Fruit fly (Drosophila melanogaster): Measurements from ENCODE around the gene mRpL1.

The mRpL1 gene

dm6 chr3R:8303848-8304247, 2.6 kb downstream of the mRpL1 start, which contains the start of gene nac:
Gene nac, minus strand, starts transcription at chr3R:8304023.
- TF ChIP-seq kay (GFP tag; ENCODE audit: borderline replicate concordance) (no peak), CG7045 (GFP tag; optimal IDR thresholded peaks at IDR 0.05) (no peak), pad (GFP tag; optimal IDR thresholded peaks at IDR 0.05) (peak; percentile 7), tj (GFP tag; optimal IDR thresholded peaks at IDR 0.05) (no peak), cnc (optimal IDR thresholded peaks at IDR 0.05) (no peak), CG14711 (tag; optimal IDR thresholded peaks at IDR 0.05) (no peak), CG12768 (GFP tag; optimal IDR thresholded peaks at IDR 0.05) (peak; percentile 8), CG7101 (tag; optimal IDR thresholded peaks at IDR 0.05) (no peak), Mnt (GFP tag; optimal IDR thresholded peaks at IDR 0.05) (peak; percentile 6), CG5204 (GFP tag; optimal IDR thresholded peaks at IDR 0.05) (no peak), CG11617 (GFP tag; optimal IDR thresholded peaks at IDR 0.05) (no peak), Hr96 (GFP tag; optimal IDR thresholded peaks at IDR 0.05) (no peak), toe (GFP tag; optimal IDR thresholded peaks at IDR 0.05) (no peak), Crg-1 (GFP tag; optimal IDR thresholded peaks at IDR 0.05) (no peak), ovo (GFP tag; optimal IDR thresholded peaks at IDR 0.05) (no peak), cic (GFP tag; optimal IDR thresholded peaks at IDR 0.05) (no peak), Clk (GFP tag; optimal IDR thresholded peaks at IDR 0.05) (no peak), bab1 (GFP tag; optimal IDR thresholded peaks at IDR 0.05) (peak; percentile 64), CG1620 (GFP tag; optimal IDR thresholded peaks at IDR 0.05) (no peak), CG33017 (tag; optimal IDR thresholded peaks at IDR 0.05) (no peak)

DNA sequence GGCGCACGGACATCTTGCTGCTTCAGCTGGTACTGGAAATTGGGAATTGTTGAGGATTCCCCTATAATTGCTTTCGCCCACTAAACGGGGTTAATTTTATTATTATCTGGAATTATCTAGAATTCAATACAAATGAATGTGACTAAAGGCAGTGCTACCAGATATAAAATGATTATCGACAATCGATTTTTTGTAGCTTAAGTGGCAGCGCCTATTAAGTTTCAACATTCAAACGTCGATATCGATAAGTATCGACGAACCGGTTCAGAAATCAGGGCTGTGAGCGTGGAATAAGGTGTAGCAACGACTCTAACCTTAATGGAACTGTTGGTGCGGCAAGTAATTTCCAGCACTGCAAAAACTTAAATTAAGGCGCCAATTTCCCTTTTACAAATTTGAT, 3.9 kb downstream of the mRpL1 start, which contains the start of gene Sgt1:
Gene Sgt1, minus strand, starts transcription at position 165 of the 400 bp plus-strand sequence.
- no peak for TF ChIP-seq tj (GFP tag; optimal IDR thresholded peaks at IDR 0.05)
- TF ChIP-seq CG7045 (GFP tag; optimal IDR thresholded peaks at IDR 0.05), result no peak
- no peak for TF ChIP-seq kay (GFP tag; ENCODE audit: borderline replicate concordance)
- TF ChIP-seq CG11617 (GFP tag; optimal IDR thresholded peaks at IDR 0.05), result peak; percentile 11
- peak; percentile 64 for TF ChIP-seq cic (GFP tag; optimal IDR thresholded peaks at IDR 0.05)
- TF ChIP-seq CG5204 (GFP tag; optimal IDR thresholded peaks at IDR 0.05), result no peak
- TF ChIP-seq pad (GFP tag; optimal IDR thresholded peaks at IDR 0.05), result no peak
- peak; percentile 64 for TF ChIP-seq CG7101 (tag; optimal IDR thresholded peaks at IDR 0.05)
- TF ChIP-seq CG12768 (GFP tag; optimal IDR thresholded peaks at IDR 0.05), result peak; percentile 34
- TF ChIP-seq CG33017 (tag; optimal IDR thresholded peaks at IDR 0.05), result peak; percentile 29
- TF ChIP-seq CG14711 (tag; optimal IDR thresholded peaks at IDR 0.05), result peak; percentile 1
- TF ChIP-seq cnc (optimal IDR thresholded peaks at IDR 0.05), result no peak
- TF ChIP-seq ovo (GFP tag; optimal IDR thresholded peaks at IDR 0.05), result peak; percentile 21
- peak; percentile 74 for TF ChIP-seq Crg-1 (GFP tag; optimal IDR thresholded peaks at IDR 0.05)
- peak; percentile 41 for TF ChIP-seq Clk (GFP tag; optimal IDR thresholded peaks at IDR 0.05)
- TF ChIP-seq CG1620 (GFP tag; optimal IDR thresholded peaks at IDR 0.05), result peak; percentile 76
- no peak for TF ChIP-seq Hr96 (GFP tag; optimal IDR thresholded peaks at IDR 0.05)
- TF ChIP-seq toe (GFP tag; optimal IDR thresholded peaks at IDR 0.05), result peak; percentile 64
- peak; percentile 53 for TF ChIP-seq bab1 (GFP tag; optimal IDR thresholded peaks at IDR 0.05)
- peak; percentile 66 for TF ChIP-seq Mnt (GFP tag; optimal IDR thresholded peaks at IDR 0.05)

- TF ChIP-seq CG1620 (GFP tag; optimal IDR thresholded peaks at IDR 0.05) (no peak), cnc (optimal IDR thresholded peaks at IDR 0.05) (no peak), CG12768 (GFP tag; optimal IDR thresholded peaks at IDR 0.05) (peak; percentile 2), kay (GFP tag; ENCODE audit: borderline replicate concordance) (no peak), CG14711 (tag; optimal IDR thresholded peaks at IDR 0.05) (no peak), CG33017 (tag; optimal IDR thresholded peaks at IDR 0.05) (no peak), pad (GFP tag; optimal IDR thresholded peaks at IDR 0.05) (peak; percentile 99), CG7101 (tag; optimal IDR thresholded peaks at IDR 0.05) (no peak), tj (GFP tag; optimal IDR thresholded peaks at IDR 0.05) (no peak), Clk (GFP tag; optimal IDR thresholded peaks at IDR 0.05) (no peak)
Measured at dm6 chr3R:8306188-8306926, 5.1 kb downstream of the mRpL1 start.

- TF ChIP-seq CG1620 (GFP tag; optimal IDR thresholded peaks at IDR 0.05) (no peak), CG7101 (tag; optimal IDR thresholded peaks at IDR 0.05) (no peak), CG33017 (tag; optimal IDR thresholded peaks at IDR 0.05) (no peak), CG14711 (tag; optimal IDR thresholded peaks at IDR 0.05) (no peak), CG12768 (GFP tag; optimal IDR thresholded peaks at IDR 0.05) (no peak), Mnt (GFP tag; optimal IDR thresholded peaks at IDR 0.05) (no peak), ovo (GFP tag; optimal IDR thresholded peaks at IDR 0.05) (no peak), pad (GFP tag; optimal IDR thresholded peaks at IDR 0.05) (no peak), Crg-1 (GFP tag; optimal IDR thresholded peaks at IDR 0.05) (no peak), bab1 (GFP tag; optimal IDR thresholded peaks at IDR 0.05) (no peak), cic (GFP tag; optimal IDR thresholded peaks at IDR 0.05) (no peak), cnc (optimal IDR thresholded peaks at IDR 0.05) (no peak), CG7045 (GFP tag; optimal IDR thresholded peaks at IDR 0.05) (no peak), tj (GFP tag; optimal IDR thresholded peaks at IDR 0.05) (no peak)
Measured at dm6 chr3R:8306927-8307261, 5.7 kb downstream of the mRpL1 start.

- TF ChIP-seq bab1 (GFP tag; optimal IDR thresholded peaks at IDR 0.05) (no peak), CG7045 (GFP tag; optimal IDR thresholded peaks at IDR 0.05) (no peak), CG5204 (GFP tag; optimal IDR thresholded peaks at IDR 0.05) (no peak), CG12768 (GFP tag; optimal IDR thresholded peaks at IDR 0.05) (no peak), CG11617 (GFP tag; optimal IDR thresholded peaks at IDR 0.05) (no peak), Mnt (GFP tag; optimal IDR thresholded peaks at IDR 0.05) (no peak), kay (GFP tag; ENCODE audit: borderline replicate concordance) (no peak), CG33017 (tag; optimal IDR thresholded peaks at IDR 0.05) (no peak), toe (GFP tag; optimal IDR thresholded peaks at IDR 0.05) (no peak), ovo (GFP tag; optimal IDR thresholded peaks at IDR 0.05) (no peak), pad (GFP tag; optimal IDR thresholded peaks at IDR 0.05) (no peak), Hr96 (GFP tag; optimal IDR thresholded peaks at IDR 0.05) (no peak), CG7101 (tag; optimal IDR thresholded peaks at IDR 0.05) (no peak), tj (GFP tag; optimal IDR thresholded peaks at IDR 0.05) (no peak), cnc (optimal IDR thresholded peaks at IDR 0.05) (no peak), CG1620 (GFP tag; optimal IDR thresholded peaks at IDR 0.05) (no peak), cic (GFP tag; optimal IDR thresholded peaks at IDR 0.05) (no peak), Crg-1 (GFP tag; optimal IDR thresholded peaks at IDR 0.05) (no peak), CG14711 (tag; optimal IDR thresholded peaks at IDR 0.05) (no peak), Clk (GFP tag; optimal IDR thresholded peaks at IDR 0.05) (no peak)
Measured at dm6 chr3R:8307283-8307682, 6.0 kb downstream of the mRpL1 start.

All from whole organism, adult.